Worm (Caenorhabditis elegans): Measurements from ENCODE around the gene irg-5.

irg-5 gene

DNA sequence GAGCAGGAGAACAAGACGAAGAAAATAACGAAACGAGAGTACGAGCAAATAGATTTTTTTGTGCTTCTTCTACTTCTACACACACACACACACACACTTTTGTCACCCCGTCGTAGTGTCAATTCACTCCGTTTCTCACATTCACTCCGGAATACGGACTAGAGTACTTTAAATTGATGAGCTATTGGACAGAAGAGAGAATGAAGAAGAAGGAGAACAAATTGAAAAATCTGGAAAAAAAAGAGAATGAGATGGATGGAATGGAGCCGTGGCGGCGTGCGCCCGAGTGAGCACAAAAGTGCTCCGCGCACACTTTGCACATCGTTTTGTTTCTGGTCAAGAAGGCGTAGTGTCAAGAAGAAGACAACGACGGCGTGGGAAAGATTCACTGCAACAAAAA, 50.8 kb downstream of the irg-5 start:
- TF ChIP-seq aly-1 (tag; optimal IDR thresholded peaks at IDR 0.05), result no peak
- TF ChIP-seq flt-1 (GFP tag; IDR thresholded peaks at IDR 0.05), result no peak
- no peak for TF ChIP-seq hmg-4 (GFP tag; optimal IDR thresholded peaks at IDR 0.05)
- TF ChIP-seq sea-1 (GFP tag; conservative IDR thresholded peaks at IDR 0.05), result no peak
- TF ChIP-seq tra-4 (tag; optimal IDR thresholded peaks at IDR 0.05), result no peak
- TF ChIP-seq ceh-36 (tag; optimal IDR thresholded peaks at IDR 0.05), result no peak
- TF ChIP-seq hmbx-1 (tag; optimal IDR thresholded peaks at IDR 0.05), result no peak

Data from whole organism, early embryonic.